Fruit fly (Drosophila melanogaster) whole organism, embryonic: Measurements from ENCODE around the gene CG15514.
A peak's percentile ranks its signal among the peaks of the same experiment; 100 is the strongest.

Experiments
- Blimp-1 ChIP-seq: fragments of 200-800 bp; sonication (Bioruptor generic); optimal IDR thresholded peaks from 3 replicates; lab custom pipeline; 2018; ENCODE audit warnings: missing biosample characterization, missing genetic modification characterization, mild to moderate bottlenecking, moderate library complexity, missing genetic modification reagents
- BtbVII ChIP-seq: fragments of 200-800 bp; sonication (Bioruptor generic); optimal IDR thresholded peaks from 3 replicates; lab custom pipeline; 2017; ENCODE audit warnings: missing biosample characterization, mild to moderate bottlenecking, missing genetic modification characterization
- C15 ChIP-seq: fragments of 200-800 bp; sonication (Bioruptor generic); IDR thresholded peaks from 3 replicates; pipeline ENCODE4 v1.3.6; 2022; ENCODE audit warnings: missing biosample characterization, missing genetic modification characterization
- CG10209 ChIP-seq: fragments of 200-800 bp; sonication (Bioruptor generic); optimal IDR thresholded peaks from 3 replicates; lab custom pipeline; 2017; ENCODE audit warnings: missing biosample characterization, mild to moderate bottlenecking, missing genetic modification characterization, missing genetic modification reagents
- CG1233 ChIP-seq: fragments of 200-800 bp; sonication (Bioruptor generic); optimal IDR thresholded peaks from 4 replicates; lab custom pipeline; 2018; ENCODE audit warnings: missing biosample characterization, mild to moderate bottlenecking, missing genetic modification characterization
- CG12659 ChIP-seq: fragments of 200-800 bp; sonication (Bioruptor generic); optimal IDR thresholded peaks from 3 replicates; lab custom pipeline; 2017; ENCODE audit warnings: mild to moderate bottlenecking, missing biosample characterization, missing genetic modification reagents, missing genetic modification characterization
- CG15269 ChIP-seq: fragments of 200-800 bp; sonication (Bioruptor generic); optimal IDR thresholded peaks from 2 replicates; lab custom pipeline; 2018; ENCODE audit warnings: missing biosample characterization, mild to moderate bottlenecking, missing genetic modification characterization, moderate library complexity
- CG17328 ChIP-seq: fragments of 200-800 bp; sonication (Bioruptor generic); IDR thresholded peaks from 2 replicates; pipeline ENCODE4 v1.3.6; 2022; ENCODE audit warnings: missing biosample characterization, missing genetic modification characterization
- CG17385 ChIP-seq: fragments of 200-800 bp; sonication (Bioruptor generic); optimal IDR thresholded peaks from 3 replicates; lab custom pipeline; 2018; ENCODE audit warnings: missing biosample characterization, mild to moderate bottlenecking, missing genetic modification characterization
- CG1832 ChIP-seq: fragments of 200-800 bp; sonication (Bioruptor generic); optimal IDR thresholded peaks from 2 replicates; lab custom pipeline; 2017; ENCODE audit warnings: missing biosample characterization, mild to moderate bottlenecking, missing genetic modification characterization, inconsistent platforms
- CG18619 ChIP-seq: fragments of 200-800 bp; sonication (Bioruptor generic); optimal IDR thresholded peaks from 3 replicates; lab custom pipeline; 2017; ENCODE audit warnings: missing biosample characterization, mild to moderate bottlenecking, missing genetic modification characterization
- CG2116 ChIP-seq: fragments of 200-800 bp; sonication (Bioruptor generic); optimal IDR thresholded peaks from 3 replicates; lab custom pipeline; 2018; ENCODE audit warnings: missing biosample characterization, mild to moderate bottlenecking, missing genetic modification characterization
- CG2678 ChIP-seq: fragments of 200-800 bp; sonication (Bioruptor generic); optimal IDR thresholded peaks from 3 replicates; lab custom pipeline; 2019; ENCODE audit warnings: missing biosample characterization, mild to moderate bottlenecking, missing genetic modification characterization, moderate library complexity
- CG2875 ChIP-seq: fragments of 200-800 bp; sonication (Bioruptor generic); optimal IDR thresholded peaks from 2 replicates; lab custom pipeline; 2017; ENCODE audit warnings: missing biosample characterization, mild to moderate bottlenecking, missing genetic modification characterization, missing genetic modification reagents
- CG2889 ChIP-seq: fragments of 200-800 bp; sonication (Bioruptor generic); IDR thresholded peaks from 3 replicates; pipeline ENCODE4 v1.3.6; 2022; ENCODE audit warnings: missing biosample characterization, missing genetic modification characterization
- CG31365 ChIP-seq: fragments of 200-800 bp; sonication (Bioruptor generic); optimal IDR thresholded peaks from 2 replicates; lab custom pipeline; 2018; ENCODE audit warnings: missing biosample characterization, mild to moderate bottlenecking, missing genetic modification characterization
- CG31388 ChIP-seq: fragments of 200-800 bp; sonication (Bioruptor generic); optimal IDR thresholded peaks from 2 replicates; lab custom pipeline; 2016; ENCODE audit warnings: missing biosample characterization, missing genetic modification characterization
- CG32532 ChIP-seq: fragments of 200-800 bp; sonication (Bioruptor generic); IDR thresholded peaks from 2 replicates; pipeline ENCODE4 v1.3.6; 2022; ENCODE audit warnings: missing biosample characterization, missing genetic modification characterization
- CG3281 ChIP-seq: fragments of 200-800 bp; sonication (Bioruptor generic); optimal IDR thresholded peaks from 3 replicates; lab custom pipeline; 2017; ENCODE audit warnings: missing biosample characterization, mild to moderate bottlenecking, missing genetic modification characterization
- CG4404 ChIP-seq: fragments of 200-800 bp; sonication (Bioruptor generic); IDR thresholded peaks from 2 replicates; pipeline ENCODE4 v1.3.6; 2022; ENCODE audit warnings: missing biosample characterization, missing genetic modification characterization
- CG8290 ChIP-seq, 3 experiments: fragments of 200-800 bp; sonication (Bioruptor generic); optimal IDR thresholded peaks; 2 replicates each; lab custom pipeline; 2016 to 2019; ENCODE audit warnings: missing biosample characterization in 3 of 3, missing genetic modification characterization in 3 of 3, mild to moderate bottlenecking in 2 of 3, moderate library complexity in 1 of 3
- CG8765 ChIP-seq: fragments of 200-800 bp; sonication (Bioruptor generic); IDR thresholded peaks from 2 replicates; pipeline ENCODE4 v1.3.6; 2022; ENCODE audit warnings: missing biosample characterization, missing genetic modification characterization
- CHES-1-like ChIP-seq: fragments of 200-800 bp; sonication (Bioruptor generic); optimal IDR thresholded peaks from 2 replicates; lab custom pipeline; 2016; ENCODE audit warnings: missing biosample characterization, missing genetic modification characterization
- CoRest ChIP-seq: fragments of 200-800 bp; sonication (Bioruptor generic); optimal IDR thresholded peaks from 3 replicates; lab custom pipeline; 2018; ENCODE audit warnings: missing biosample characterization, mild to moderate bottlenecking, missing genetic modification characterization, moderate library complexity
- Ets97D ChIP-seq: fragments of 200-800 bp; sonication (Bioruptor generic); optimal IDR thresholded peaks from 3 replicates; lab custom pipeline; 2016; ENCODE audit warnings: missing biosample characterization, missing genetic modification characterization
- Fer3 ChIP-seq: fragments of 200-800 bp; sonication (Bioruptor generic); optimal IDR thresholded peaks from 2 replicates; lab custom pipeline; 2018; ENCODE audit warnings: missing biosample characterization, mild to moderate bottlenecking, missing genetic modification characterization, moderate library complexity
- Gsc ChIP-seq: fragments of 200-800 bp; sonication (Bioruptor generic); IDR thresholded peaks from 2 replicates; pipeline ENCODE4 v1.3.6; 2022; ENCODE audit warnings: missing biosample characterization, missing genetic modification characterization
- Hr51 ChIP-seq, 2 experiments: fragments of 200-800 bp; sonication (Bioruptor generic); optimal IDR thresholded peaks; 2 replicates in 1 of 2; 3 replicates in 1 of 2; lab custom pipeline; 2016 to 2018; ENCODE audit warnings: missing biosample characterization in 2 of 2, missing genetic modification characterization in 2 of 2, mild to moderate bottlenecking in 1 of 2, moderate library complexity in 1 of 2
- Med ChIP-seq: fragments of 200-800 bp; sonication (Bioruptor generic); peaks from one replicate; lab custom pipeline; 2016; ENCODE audit warnings: missing biosample characterization, missing genetic modification characterization, mild to moderate bottlenecking, inconsistent platforms, moderate library complexity
- Oaz ChIP-seq: fragments of 200-800 bp; sonication (Bioruptor generic); IDR thresholded peaks from 2 replicates; pipeline ENCODE4 v1.3.6; 2022; ENCODE audit warnings: missing biosample characterization, missing genetic modification characterization
- Optix ChIP-seq: fragments of 200-800 bp; sonication (Bioruptor generic); IDR thresholded peaks from 3 replicates; pipeline ENCODE4 v1.3.6; 2022; ENCODE audit warnings: missing biosample characterization, missing genetic modification characterization
- Side ChIP-seq: fragments of 200-800 bp; sonication (Bioruptor generic); optimal IDR thresholded peaks from 2 replicates; lab custom pipeline; 2016; ENCODE audit warnings: missing biosample characterization, missing genetic modification characterization
- bab2 ChIP-seq: fragments of 200-800 bp; sonication (Bioruptor generic); optimal IDR thresholded peaks from 2 replicates; lab custom pipeline; 2016; ENCODE audit warnings: missing biosample characterization, missing genetic modification characterization
- chm ChIP-seq: fragments of 200-800 bp; sonication (Bioruptor generic); IDR thresholded peaks from 2 replicates; pipeline ENCODE4 v1.3.6; 2022; ENCODE audit warnings: missing biosample characterization, missing genetic modification characterization
- cwo ChIP-seq: fragments of 200-800 bp; sonication (Bioruptor generic); optimal IDR thresholded peaks from 3 replicates; lab custom pipeline; 2017; ENCODE audit warnings: missing biosample characterization, missing genetic modification characterization, mild to moderate bottlenecking, moderate library complexity, missing genetic modification reagents
- fd3F ChIP-seq: fragments of 200-800 bp; sonication (Bioruptor generic); optimal IDR thresholded peaks from 2 replicates; lab custom pipeline; 2018; ENCODE audit warnings: missing biosample characterization, mild to moderate bottlenecking, missing genetic modification characterization, moderate library complexity
- fd64A ChIP-seq: fragments of 200-800 bp; sonication (Bioruptor generic); optimal IDR thresholded peaks from 3 replicates; lab custom pipeline; 2018; ENCODE audit warnings: missing biosample characterization, mild to moderate bottlenecking, missing genetic modification characterization
- grn ChIP-seq: fragments of 200-800 bp; sonication (Bioruptor generic); optimal IDR thresholded peaks from 3 replicates; lab custom pipeline; 2017; ENCODE audit warnings: missing biosample characterization, missing genetic modification characterization
- gsb-n ChIP-seq: fragments of 200-800 bp; sonication (Bioruptor generic); optimal IDR thresholded peaks from 3 replicates; lab custom pipeline; 2018; ENCODE audit warnings: missing biosample characterization, mild to moderate bottlenecking, missing genetic modification characterization
- her ChIP-seq: fragments of 200-800 bp; sonication (Bioruptor generic); optimal IDR thresholded peaks from 2 replicates; lab custom pipeline; 2016; ENCODE audit warnings: missing biosample characterization, missing genetic modification characterization
- kay ChIP-seq: fragments of 200-800 bp; sonication (Bioruptor generic); optimal IDR thresholded peaks from 2 replicates; lab custom pipeline; 2016; ENCODE audit warnings: missing biosample characterization, missing genetic modification characterization
- lov ChIP-seq, 2 experiments: fragments of 200-800 bp in 1 of 2; fragments of >200 bp in 1 of 2; sonication (Bioruptor generic) in 1 of 2; IDR thresholded peaks in 1 of 2; optimal IDR thresholded peaks in 1 of 2; 2 replicates in 1 of 2; 3 replicates in 1 of 2; pipeline versions ENCODE4 v1.3.6 to Lab custom; 2017 to 2022; ENCODE audit warnings: missing biosample characterization in 1 of 2, missing genetic modification characterization in 1 of 2
- pros ChIP-seq: fragments of 200-800 bp; sonication (Bioruptor generic); optimal IDR thresholded peaks from 3 replicates; lab custom pipeline; 2019; ENCODE audit warnings: missing biosample characterization, mild to moderate bottlenecking, missing genetic modification characterization, moderate library complexity
- run ChIP-seq: fragments of 200-800 bp; sonication (Bioruptor generic); optimal IDR thresholded peaks from 3 replicates; lab custom pipeline; 2018; ENCODE audit warnings: missing biosample characterization, mild to moderate bottlenecking, missing genetic modification characterization
- schlank ChIP-seq: fragments of 200-800 bp; sonication (Bioruptor generic); optimal IDR thresholded peaks from 2 replicates; lab custom pipeline; 2018; ENCODE audit warnings: missing biosample characterization, mild to moderate bottlenecking, missing genetic modification characterization
- so ChIP-seq: fragments of 200-800 bp; sonication (Bioruptor generic); IDR thresholded peaks from 3 replicates; pipeline ENCODE4 v1.3.6; 2022; ENCODE audit warnings: missing biosample characterization, missing genetic modification characterization
- toy ChIP-seq: fragments of 200-800 bp; sonication (Bioruptor generic); IDR thresholded peaks from 2 replicates; pipeline ENCODE4 v1.3.6; 2022; ENCODE audit warnings: missing biosample characterization, missing genetic modification characterization
- z ChIP-seq: fragments of 200-800 bp; sonication (Bioruptor generic); IDR thresholded peaks from 3 replicates; pipeline ENCODE4 v1.3.6; 2022; ENCODE audit warnings: missing biosample characterization, missing genetic modification characterization
- zf30C ChIP-seq: fragments of 200-800 bp; sonication (Bioruptor generic); optimal IDR thresholded peaks from 3 replicates; lab custom pipeline; 2018; ENCODE audit warnings: missing biosample characterization, mild to moderate bottlenecking, missing genetic modification characterization

Gene CG15514

dm6 chr3R:29891183-29891582 is 29.9 kb upstream of the CG15514 start (continued):
- TF ChIP-seq C15 (GFP tag; lab: Robert Waterston, UW): peak; percentile 15; the same call in 1 of the 3 replicates
- TF ChIP-seq Fer3 (tag; lab: Kevin White, UChicago): peak; percentile 48
- peak; percentile 51 for TF ChIP-seq schlank (tag; lab: Kevin White, UChicago)
- TF ChIP-seq CG2875 (GFP tag; lab: Kevin White, UChicago): peak; percentile 17
- no peak for TF ChIP-seq lov (optimal IDR thresholded peaks at IDR 0.05; lab: Kevin White, UChicago)
- TF ChIP-seq lov (GFP tag; IDR thresholded peaks at IDR 0.05; lab: Robert Waterston, UW): no peak
- TF ChIP-seq CG2678: peak; percentile 52
- peak; percentile 15 for TF ChIP-seq fd3F
- TF ChIP-seq CG31365 (tag; lab: Kevin White, UChicago): peak; percentile 19
- TF ChIP-seq CG31388: no peak
- no peak for TF ChIP-seq CG2889 (GFP tag; lab: Robert Waterston, UW)
- TF ChIP-seq Gsc (GFP tag; lab: Robert Waterston, UW): no peak
- TF ChIP-seq CG12659: peak; percentile 26
- TF ChIP-seq CG1233: peak; percentile 2
- TF ChIP-seq Med (GFP tag; lab: Kevin White, UChicago): peak; percentile 92
- TF ChIP-seq Hr51 (GFP tag; optimal IDR thresholded peaks at IDR 0.05; lab: Kevin White, UChicago): peak in 1 of 2 experiments; percentile 9
- TF ChIP-seq fd64A: no peak
- no peak for TF ChIP-seq pros (GFP tag; lab: Kevin White, UChicago)
- TF ChIP-seq Ets97D (GFP tag; lab: Kevin White, UChicago): no peak
- no peak for TF ChIP-seq zf30C
- peak; percentile 1 for TF ChIP-seq CG18619
- TF ChIP-seq CG32532 (GFP tag; lab: Robert Waterston, UW): peak; percentile 32; the same call in 1 of the 2 replicates
- TF ChIP-seq CG15269 (tag; lab: Kevin White, UChicago): peak; percentile 34
- TF ChIP-seq run: no peak
- TF ChIP-seq Optix: no peak
- peak; percentile 18 for TF ChIP-seq CG2116 (GFP tag; lab: Kevin White, UChicago)
- no peak for TF ChIP-seq CG4404 (GFP tag; lab: Robert Waterston, UW)
- TF ChIP-seq z (GFP tag; lab: Robert Waterston, UW): no peak
- TF ChIP-seq CHES-1-like (GFP tag; lab: Kevin White, UChicago): peak; percentile 2
- TF ChIP-seq Blimp-1 (GFP tag; lab: Kevin White, UChicago): peak; percentile 11
- TF ChIP-seq toy: 0 out of 2 replicates have a peak, but pooled peaks have one; percentile 44
- peak; percentile 16 for TF ChIP-seq CG17385
- no peak for TF ChIP-seq CG17328 (GFP tag; lab: Robert Waterston, UW)
- no peak for TF ChIP-seq chm (GFP tag; lab: Robert Waterston, UW)
- peak; percentile 7 for TF ChIP-seq bab2 (GFP tag; lab: Kevin White, UChicago)
- TF ChIP-seq CG8290 (GFP tag; optimal IDR thresholded peaks at IDR 0.05; lab: Kevin White, UChicago): peak; percentile 6
- TF ChIP-seq CG8290 (tag; optimal IDR thresholded peaks at IDR 0.05; lab: Kevin White, UChicago): peak in 1 of 2 experiments; percentile 77
- TF ChIP-seq BtbVII (GFP tag; lab: Kevin White, UChicago): no peak
- no peak for TF ChIP-seq gsb-n (tag; lab: Kevin White, UChicago)
- TF ChIP-seq cwo (GFP tag; lab: Kevin White, UChicago): peak; percentile 11
- TF ChIP-seq CoRest (tag; lab: Kevin White, UChicago): peak; percentile 2
- TF ChIP-seq CG10209 (GFP tag; lab: Kevin White, UChicago): peak; percentile 55
- TF ChIP-seq CG3281 (GFP tag; lab: Kevin White, UChicago): peak; percentile 56
- no peak for TF ChIP-seq CG1832 (GFP tag; lab: Kevin White, UChicago)
- peak; percentile 15 for TF ChIP-seq grn (GFP tag; lab: Kevin White, UChicago)
- TF ChIP-seq so (GFP tag; lab: Robert Waterston, UW): 0 out of 3 replicates have a peak, but pooled peaks have one; percentile 12
- no peak for TF ChIP-seq kay (GFP tag; lab: Kevin White, UChicago)
- TF ChIP-seq CG8765: no peak
- peak; percentile 32 for TF ChIP-seq her (GFP tag; lab: Kevin White, UChicago)
- peak; percentile 25 for TF ChIP-seq Side
- TF ChIP-seq Oaz (GFP tag; lab: Robert Waterston, UW): 0 out of 2 replicates have a peak, but pooled peaks have one; percentile 7
